Fruit fly (Drosophila melanogaster): ENCODE measurements around the gene CG42507.

The CG42507 gene

dm6 chr3L:14784949-14785408 lies 27.2 kb upstream of the CG42507 start (continued):
- TF ChIP-seq CG11560 (tag; IDR thresholded peaks at IDR 0.05), result peak; percentile 81
- TF ChIP-seq CG32767 (GFP tag; IDR thresholded peaks at IDR 0.05), result peak; percentile 95
- no peak for TF ChIP-seq CG6791 (GFP tag; IDR thresholded peaks at IDR 0.05; ENCODE audit: partially characterized antibody)
- peak; percentile 98 for TF ChIP-seq tio (GFP tag; optimal IDR thresholded peaks at IDR 0.05)
- TF ChIP-seq Doc3 (GFP tag; IDR thresholded peaks at IDR 0.05; ENCODE audit: partially characterized antibody), result no peak
- TF ChIP-seq Hr51 (GFP tag; optimal IDR thresholded peaks at IDR 0.05), result peak; percentile 90 to 98
- TF ChIP-seq twi (tag; optimal IDR thresholded peaks at IDR 0.05), result peak; percentile 94
- TF ChIP-seq tna (GFP tag; IDR thresholded peaks at IDR 0.05; ENCODE audit: partially characterized antibody), result no peak
- TF ChIP-seq Gug (GFP tag; IDR thresholded peaks at IDR 0.05), result peak; percentile 75
- peak; percentile 88 for TF ChIP-seq Bdp1 (GFP tag; optimal IDR thresholded peaks at IDR 0.05)
- TF ChIP-seq nmo (GFP tag; optimal IDR thresholded peaks at IDR 0.05), result peak; percentile 99
- TF ChIP-seq Mad (GFP tag; optimal IDR thresholded peaks at IDR 0.05), result peak; percentile 93
- TF ChIP-seq ase (GFP tag; IDR thresholded peaks at IDR 0.05), result peak; percentile 79
- peak; percentile 95 for TF ChIP-seq salm (tag; optimal IDR thresholded peaks at IDR 0.05)
- no peak for TF ChIP-seq HLH4C (GFP tag; IDR thresholded peaks at IDR 0.05; ENCODE audit: partially characterized antibody)
- peak; percentile 99 for TF ChIP-seq Sox100B (GFP tag; optimal IDR thresholded peaks at IDR 0.05)
- TF ChIP-seq chif (GFP tag; optimal IDR thresholded peaks at IDR 0.05), result peak; percentile 91 to 96
- peak; percentile 90 for TF ChIP-seq repo (GFP tag; optimal IDR thresholded peaks at IDR 0.05)
- TF ChIP-seq Ssrp (tag; optimal IDR thresholded peaks at IDR 0.05), result peak; percentile 98
- peak; percentile 95 for TF ChIP-seq Dek (tag; optimal IDR thresholded peaks at IDR 0.05)
- TF ChIP-seq CG10654 (GFP tag; optimal IDR thresholded peaks at IDR 0.05), result peak; percentile 93
- TF ChIP-seq Usf (GFP tag; optimal IDR thresholded peaks at IDR 0.05), result peak; percentile 94
- no peak for TF ChIP-seq D (optimal IDR thresholded peaks at IDR 0.05)
- peak; percentile 98 for TF ChIP-seq D (GFP tag; optimal IDR thresholded peaks at IDR 0.05)
- TF ChIP-seq wek (GFP tag; optimal IDR thresholded peaks at IDR 0.05), result peak; percentile 76
- TF ChIP-seq CG10543 (GFP tag; optimal IDR thresholded peaks at IDR 0.05), result peak; percentile 98
- TF ChIP-seq ERR (GFP tag; optimal IDR thresholded peaks at IDR 0.05), result peak; percentile 82
- TF ChIP-seq Six4 (GFP tag; optimal IDR thresholded peaks at IDR 0.05), result peak; percentile 91
- TF ChIP-seq crp (GFP tag; optimal IDR thresholded peaks at IDR 0.05), result peak in 1 of 2 experiments; percentile 49
- peak; percentile 92 to 94 for TF ChIP-seq Pdp1 (GFP tag; optimal IDR thresholded peaks at IDR 0.05)
- TF ChIP-seq CG10321 (GFP tag; IDR thresholded peaks at IDR 0.05), result peak; percentile 66
- peak; percentile 85 for TF ChIP-seq danr (GFP tag; IDR thresholded peaks at IDR 0.05)
- peak; percentile 95 for TF ChIP-seq fd3F (GFP tag; optimal IDR thresholded peaks at IDR 0.05)
- peak; percentile 98 for TF ChIP-seq nau (GFP tag; optimal IDR thresholded peaks at IDR 0.05)
- peak; percentile 96 for TF ChIP-seq dysf (GFP tag; IDR thresholded peaks at IDR 0.05)
- TF ChIP-seq CG11696 (GFP tag; IDR thresholded peaks at IDR 0.05), result peak; percentile 96
- peak; percentile 85 for TF ChIP-seq CG3726 (GFP tag; IDR thresholded peaks at IDR 0.05)
- peak; percentile 96 for TF ChIP-seq CG17359 (tag; optimal IDR thresholded peaks at IDR 0.05)
- no peak for TF ChIP-seq br (optimal IDR thresholded peaks at IDR 0.05)
- peak; percentile 87 for TF ChIP-seq CG31224 (GFP tag; IDR thresholded peaks at IDR 0.05)
- peak; percentile 95 for TF ChIP-seq CG5245 (GFP tag; optimal IDR thresholded peaks at IDR 0.05)
- TF ChIP-seq cg (GFP tag; optimal IDR thresholded peaks at IDR 0.05), result no peak
- peak in 1 of 2 experiments; percentile 93 for TF ChIP-seq Hr78 (GFP tag; optimal IDR thresholded peaks at IDR 0.05)
- peak; percentile 78; the same call in 2 of the 3 replicates for TF ChIP-seq CG2199 (GFP tag; IDR thresholded peaks at IDR 0.05)
- TF ChIP-seq fd64A (GFP tag; optimal IDR thresholded peaks at IDR 0.05), result peak; percentile 86
- peak; percentile 92 for TF ChIP-seq schlank (tag; optimal IDR thresholded peaks at IDR 0.05)
- TF ChIP-seq NK7.1 (GFP tag; optimal IDR thresholded peaks at IDR 0.05), result peak; percentile 87
- TF ChIP-seq CG11695 (GFP tag; IDR thresholded peaks at IDR 0.05), result peak; percentile 96
- TF ChIP-seq CG5953 (GFP tag; IDR thresholded peaks at IDR 0.05), result no peak; the same call in 1 of the 2 replicates
- peak; percentile 90 for TF ChIP-seq CG17328 (GFP tag; IDR thresholded peaks at IDR 0.05)
